Fruit fly (Drosophila melanogaster) whole organism, embryonic: Measurements from ENCODE around the gene cerv.

Experiments
- ATbp ChIP-seq: fragments of 200-800 bp; sonication (Bioruptor generic); optimal IDR thresholded peaks from 2 replicates; lab custom pipeline; 2017; ENCODE audit warnings: missing biosample characterization, mild to moderate bottlenecking, missing genetic modification characterization, missing genetic modification reagents
- Adf1 ChIP-seq: fragments of 200-800 bp; sonication (Bioruptor generic); IDR thresholded peaks from 2 replicates; pipeline ENCODE4 v1.3.6; 2022; ENCODE audit warnings: missing biosample characterization, missing genetic modification characterization
- BEAF-32 ChIP-seq: fragments of 200-800 bp; sonication (Bioruptor generic); optimal IDR thresholded peaks from 3 replicates; lab custom pipeline; 2017; ENCODE audit warnings: missing biosample characterization, missing genetic modification characterization, mild to moderate bottlenecking, moderate library complexity, missing genetic modification reagents
- CG10274 ChIP-seq: fragments of 200-800 bp; sonication (Bioruptor generic); optimal IDR thresholded peaks from 3 replicates; lab custom pipeline; 2017; ENCODE audit warnings: missing biosample characterization, mild to moderate bottlenecking, missing genetic modification characterization
- CG10431 ChIP-seq: fragments of 200-800 bp; sonication (Bioruptor generic); optimal IDR thresholded peaks from 3 replicates; lab custom pipeline; 2018; ENCODE audit warnings: missing biosample characterization, mild to moderate bottlenecking, missing genetic modification characterization
- CG10959 ChIP-seq: fragments of 200-800 bp; sonication (Bioruptor generic); IDR thresholded peaks from 2 replicates; pipeline ENCODE4 v1.3.6; 2022; ENCODE audit warnings: missing biosample characterization, missing genetic modification characterization
- CG11247 ChIP-seq: fragments of 200-800 bp; sonication (Bioruptor generic); IDR thresholded peaks from 2 replicates; pipeline ENCODE4 v1.3.6; 2022; ENCODE audit warnings: missing biosample characterization, missing genetic modification characterization
- CG11504 ChIP-seq: fragments of 200-800 bp; sonication (Bioruptor generic); optimal IDR thresholded peaks from 3 replicates; lab custom pipeline; 2019; ENCODE audit warnings: missing biosample characterization, mild to moderate bottlenecking, missing genetic modification characterization, moderate library complexity
- CG12071 ChIP-seq: fragments of 200-800 bp; sonication (Bioruptor generic); optimal IDR thresholded peaks from 3 replicates; lab custom pipeline; 2018; ENCODE audit warnings: missing biosample characterization, mild to moderate bottlenecking, missing genetic modification characterization
- CG12391 ChIP-seq: fragments of 200-800 bp; sonication (Bioruptor generic); optimal IDR thresholded peaks from 3 replicates; lab custom pipeline; 2018; ENCODE audit warnings: missing biosample characterization, mild to moderate bottlenecking, missing genetic modification characterization, moderate library complexity
- CG13296 ChIP-seq: fragments of 200-800 bp; sonication (Bioruptor generic); optimal IDR thresholded peaks from 3 replicates; lab custom pipeline; 2018; ENCODE audit warnings: missing biosample characterization, mild to moderate bottlenecking, missing genetic modification characterization
- CG13424 ChIP-seq: fragments of 200-800 bp; sonication (Bioruptor generic); optimal IDR thresholded peaks from 2 replicates; lab custom pipeline; 2019; ENCODE audit warnings: missing biosample characterization, mild to moderate bottlenecking, missing genetic modification characterization, moderate library complexity
- CG14050 ChIP-seq: fragments of 200-800 bp; sonication (Bioruptor generic); IDR thresholded peaks from 3 replicates; pipeline ENCODE4 v1.3.6; 2022; ENCODE audit warnings: missing biosample characterization, missing genetic modification characterization
- CG17359 ChIP-seq: fragments of 200-800 bp; sonication (Bioruptor generic); optimal IDR thresholded peaks from 3 replicates; lab custom pipeline; 2018; ENCODE audit warnings: missing biosample characterization, mild to moderate bottlenecking, missing genetic modification characterization, moderate library complexity
- CG1832 ChIP-seq: fragments of 200-800 bp; sonication (Bioruptor generic); optimal IDR thresholded peaks from 2 replicates; lab custom pipeline; 2017; ENCODE audit warnings: missing biosample characterization, mild to moderate bottlenecking, missing genetic modification characterization, inconsistent platforms
- CG3065 ChIP-seq: fragments of 200-800 bp; sonication (Bioruptor generic); optimal IDR thresholded peaks from 2 replicates; lab custom pipeline; 2016; ENCODE audit warnings: missing biosample characterization, missing genetic modification characterization
- CG4328 ChIP-seq: fragments of 200-800 bp; sonication (Bioruptor generic); optimal IDR thresholded peaks from 3 replicates; lab custom pipeline; 2017; ENCODE audit warnings: missing biosample characterization, missing genetic modification reagents, missing genetic modification characterization
- CG4404 ChIP-seq: fragments of 200-800 bp; sonication (Bioruptor generic); IDR thresholded peaks from 2 replicates; pipeline ENCODE4 v1.3.6; 2022; ENCODE audit warnings: missing biosample characterization, missing genetic modification characterization
- CG7357 ChIP-seq: fragments of 200-800 bp; sonication (Bioruptor generic); IDR thresholded peaks from 3 replicates; pipeline ENCODE4 v1.3.6; 2022; ENCODE audit warnings: missing biosample characterization, missing genetic modification characterization
- CG7556 ChIP-seq: fragments of 200-800 bp; sonication (Bioruptor generic); optimal IDR thresholded peaks from 2 replicates; lab custom pipeline; 2017; ENCODE audit warnings: missing biosample characterization, mild to moderate bottlenecking, missing genetic modification characterization
- CG7963 ChIP-seq: fragments of 200-800 bp; sonication (Bioruptor generic); IDR thresholded peaks from 3 replicates; pipeline ENCODE4 v1.3.6; 2022; ENCODE audit warnings: missing biosample characterization, missing genetic modification characterization; ENCODE audit not compliant: partially characterized antibody
- CkIIα-i1 ChIP-seq: fragments of 200-800 bp; sonication (Bioruptor generic); IDR thresholded peaks from 2 replicates; pipeline ENCODE4 v1.3.6; 2022; ENCODE audit warnings: missing biosample characterization, missing genetic modification characterization
- D19A ChIP-seq: fragments of 200-800 bp; optimal IDR thresholded peaks from 3 replicates; lab custom pipeline; 2019; ENCODE audit warnings: missing biosample characterization, mild to moderate bottlenecking, missing genetic modification characterization, moderate library complexity
- Dad ChIP-seq: fragments of 200-800 bp; sonication (Bioruptor generic); optimal IDR thresholded peaks from 3 replicates; lab custom pipeline; 2016; ENCODE audit warnings: missing biosample characterization, missing genetic modification characterization
- Elba2 ChIP-seq: fragments of 200-800 bp; sonication (Bioruptor generic); optimal IDR thresholded peaks from 3 replicates; lab custom pipeline; 2016; ENCODE audit warnings: missing biosample characterization, missing genetic modification characterization
- GATAe ChIP-seq: fragments of 200-800 bp; sonication (Bioruptor generic); conservative IDR thresholded peaks from 2 replicates; pipeline ENCODE4 v1.3.6; 2022; ENCODE audit warnings: missing biosample characterization, missing genetic modification characterization
- HHEX ChIP-seq: fragments of 200-800 bp; sonication (Bioruptor generic); optimal IDR thresholded peaks from 3 replicates; lab custom pipeline; 2017; ENCODE audit warnings: missing biosample characterization, mild to moderate bottlenecking, missing genetic modification characterization, missing genetic modification reagents
- HLH54F ChIP-seq: fragments of 200-800 bp; sonication (Bioruptor generic); optimal IDR thresholded peaks from 3 replicates; lab custom pipeline; 2016; ENCODE audit warnings: missing biosample characterization, missing genetic modification characterization
- HmgZ ChIP-seq: fragments of 200-800 bp; sonication (Bioruptor generic); optimal IDR thresholded peaks from 2 replicates; lab custom pipeline; 2018; ENCODE audit warnings: missing biosample characterization, mild to moderate bottlenecking, missing genetic modification characterization
- Hmr ChIP-seq: fragments of 200-800 bp; sonication (Bioruptor generic); optimal IDR thresholded peaks from 3 replicates; lab custom pipeline; 2017; ENCODE audit warnings: mild to moderate bottlenecking, missing biosample characterization, missing genetic modification reagents, missing genetic modification characterization
- NC2β ChIP-seq: fragments of 200-800 bp; sonication (Bioruptor generic); optimal IDR thresholded peaks from 2 replicates; lab custom pipeline; 2016; ENCODE audit warnings: missing biosample characterization, missing genetic modification characterization
- Nf-YA ChIP-seq: fragments of 200-800 bp; sonication (Bioruptor generic); IDR thresholded peaks from 2 replicates; pipeline ENCODE4 v1.3.6; 2022; ENCODE audit warnings: missing biosample characterization, missing genetic modification characterization
- Optix ChIP-seq: fragments of 200-800 bp; sonication (Bioruptor generic); IDR thresholded peaks from 3 replicates; pipeline ENCODE4 v1.3.6; 2022; ENCODE audit warnings: missing biosample characterization, missing genetic modification characterization
- Ravus ChIP-seq: fragments of 200-800 bp; sonication (Bioruptor generic); IDR thresholded peaks from 2 replicates; pipeline ENCODE4 v1.3.6; 2022; ENCODE audit warnings: missing biosample characterization, missing genetic modification characterization
- Trl ChIP-seq, 3 experiments: fragments of >200 bp in 2 of 3; fragments of 200-800 bp in 1 of 3; sonication (Bioruptor generic) in 1 of 3; optimal IDR thresholded peaks; 2 replicates in 1 of 3; 3 replicates in 2 of 3; lab custom pipeline; 2016 to 2017; ENCODE audit warnings: missing biosample characterization in 1 of 3, missing genetic modification characterization in 1 of 3
- cas ChIP-seq: fragments of 200-800 bp; sonication (Bioruptor generic); IDR thresholded peaks from 2 replicates; pipeline ENCODE4 v1.3.6; 2022; ENCODE audit warnings: missing biosample characterization, missing genetic modification characterization
- dati ChIP-seq: fragments of 200-800 bp; sonication (Bioruptor generic); IDR thresholded peaks from 2 replicates; pipeline ENCODE4 v1.3.6; 2022; ENCODE audit warnings: missing biosample characterization, missing genetic modification characterization
- ems ChIP-seq: fragments of 200-800 bp; sonication (Bioruptor generic); optimal IDR thresholded peaks from 3 replicates; lab custom pipeline; 2016; ENCODE audit warnings: missing biosample characterization, missing genetic modification characterization
- ewg ChIP-seq: fragments of 200-800 bp; sonication (Bioruptor generic); optimal IDR thresholded peaks from 3 replicates; lab custom pipeline; 2017; ENCODE audit warnings: mild to moderate bottlenecking, missing biosample characterization, missing genetic modification reagents, missing genetic modification characterization
- exex ChIP-seq: fragments of 200-800 bp; sonication (Bioruptor generic); optimal IDR thresholded peaks from 4 replicates; lab custom pipeline; 2018; ENCODE audit warnings: missing biosample characterization, mild to moderate bottlenecking, missing genetic modification characterization, moderate library complexity
- ham ChIP-seq: fragments of 200-800 bp; sonication (Bioruptor generic); IDR thresholded peaks from 2 replicates; pipeline ENCODE4 v1.3.6; 2022; ENCODE audit warnings: missing biosample characterization, missing genetic modification characterization
- her ChIP-seq: fragments of 200-800 bp; sonication (Bioruptor generic); optimal IDR thresholded peaks from 2 replicates; lab custom pipeline; 2016; ENCODE audit warnings: missing biosample characterization, missing genetic modification characterization
- jing ChIP-seq: fragments of 200-800 bp; sonication (Bioruptor generic); optimal IDR thresholded peaks from 2 replicates; lab custom pipeline; 2018; ENCODE audit warnings: missing biosample characterization, mild to moderate bottlenecking, missing genetic modification characterization
- ken ChIP-seq: fragments of 200-800 bp; sonication (Bioruptor generic); IDR thresholded peaks from 3 replicates; pipeline ENCODE4 v1.3.6; 2022; ENCODE audit warnings: missing biosample characterization, missing genetic modification characterization
- nom ChIP-seq: fragments of 200-800 bp; sonication (Bioruptor generic); optimal IDR thresholded peaks from 2 replicates; lab custom pipeline; 2017; ENCODE audit warnings: missing biosample characterization, missing genetic modification characterization, mild to moderate bottlenecking, moderate library complexity, missing genetic modification reagents
- oc ChIP-seq: fragments of 200-800 bp; sonication (Bioruptor generic); optimal IDR thresholded peaks from 2 replicates; lab custom pipeline; 2018; ENCODE audit warnings: missing biosample characterization, mild to moderate bottlenecking, missing genetic modification characterization, moderate library complexity
- pnt ChIP-seq: fragments of 200-800 bp; sonication (Bioruptor generic); optimal IDR thresholded peaks from 3 replicates; lab custom pipeline; 2016; ENCODE audit warnings: missing biosample characterization, missing genetic modification characterization
- psq ChIP-seq: fragments of 200-800 bp; sonication (Bioruptor generic); optimal IDR thresholded peaks from 2 replicates; lab custom pipeline; 2017; ENCODE audit warnings: missing biosample characterization, missing genetic modification characterization
- so ChIP-seq: fragments of 200-800 bp; sonication (Bioruptor generic); IDR thresholded peaks from 3 replicates; pipeline ENCODE4 v1.3.6; 2022; ENCODE audit warnings: missing biosample characterization, missing genetic modification characterization
- tgo ChIP-seq: fragments of 200-800 bp; sonication (Bioruptor generic); IDR thresholded peaks from 3 replicates; pipeline ENCODE4 v1.3.6; 2022; ENCODE audit warnings: missing biosample characterization, missing genetic modification characterization
- ttk ChIP-seq: fragments of 200-800 bp; sonication (Bioruptor generic); IDR thresholded peaks from 2 replicates; pipeline ENCODE4 v2.1.2; 2022; ENCODE audit warnings: missing biosample characterization, missing genetic modification characterization
- yki ChIP-seq: fragments of >200 bp; optimal IDR thresholded peaks from 3 replicates; lab custom pipeline; 2018

The cerv gene

dm6 chrX:15582853-15583252 is 4.9 kb upstream of the cerv start, which contains the start of the genes CG9215 and CG8097 (continued):
- TF ChIP-seq ATbp (GFP tag; lab: Kevin White, UChicago) (no peak), CG10431 (GFP tag; lab: Kevin White, UChicago) (no peak), CG4404 (GFP tag; lab: Robert Waterston, UW) (no peak), D19A (tag; lab: Kevin White, UChicago) (no peak), ttk (GFP tag; lab: Robert Waterston, UW) (no peak), HHEX (GFP tag; lab: Kevin White, UChicago) (no peak), oc (no peak), dati (GFP tag; lab: Robert Waterston, UW) (no peak), pnt (GFP tag; lab: Kevin White, UChicago) (no peak), CG4328 (no peak), Trl (optimal IDR thresholded peaks at IDR 0.05; lab: Kevin White, UChicago) (no peak), Trl (GFP tag; optimal IDR thresholded peaks at IDR 0.05; lab: Kevin White, UChicago) (peak; percentile 6), yki (lab: Kevin White, UChicago) (no peak), ems (no peak), so (GFP tag; lab: Robert Waterston, UW) (no peak), Hmr (GFP tag; lab: Kevin White, UChicago) (no peak), CG11247 (GFP tag; lab: Robert Waterston, UW) (no peak), CG12071 (GFP tag; lab: Kevin White, UChicago) (no peak), CG14050 (no peak), jing (GFP tag; lab: Kevin White, UChicago) (no peak), HmgZ (peak; percentile 44), Ravus (GFP tag; lab: Robert Waterston, UW) (no peak), CG7556 (GFP tag; lab: Kevin White, UChicago) (peak; percentile 15), CG10959 (no peak), CG10274 (GFP tag; lab: Kevin White, UChicago) (no peak), CG12391 (peak; percentile 48), nom (GFP tag; lab: Kevin White, UChicago) (no peak), tgo (GFP tag; lab: Robert Waterston, UW) (no peak), CG3065 (no peak), CkIIα-i1 (GFP tag; lab: Robert Waterston, UW) (no peak), CG7357 (GFP tag; lab: Robert Waterston, UW) (no peak), ken (no peak), her (no peak), CG13424 (peak; percentile 50), CG7963 (peak; percentile 82), Elba2 (GFP tag; lab: Kevin White, UChicago) (no peak), GATAe (GFP tag; lab: Robert Waterston, UW) (no peak), ham (GFP tag; lab: Robert Waterston, UW) (no peak), Adf1 (GFP tag; lab: Robert Waterston, UW) (no peak), exex (tag; lab: Kevin White, UChicago) (no peak), NC2β (GFP tag; lab: Kevin White, UChicago) (peak; percentile 47), CG17359 (tag; lab: Kevin White, UChicago) (no peak), CG1832 (GFP tag; lab: Kevin White, UChicago) (no peak), ewg (GFP tag; lab: Kevin White, UChicago) (peak; percentile 28), CG13296 (GFP tag; lab: Kevin White, UChicago) (no peak), BEAF-32 (GFP tag; lab: Kevin White, UChicago) (peak; percentile 96), Nf-YA (GFP tag; lab: Robert Waterston, UW) (no peak), HLH54F (peak; percentile 59), cas (GFP tag; lab: Robert Waterston, UW) (no peak), psq (GFP tag; lab: Kevin White, UChicago) (no peak), CG11504 (tag; lab: Kevin White, UChicago) (no peak), Optix (no peak), Dad (peak; percentile 12)
